Fruit fly (Drosophila melanogaster): ENCODE results near the gene Ho.

Ho gene

DNA sequence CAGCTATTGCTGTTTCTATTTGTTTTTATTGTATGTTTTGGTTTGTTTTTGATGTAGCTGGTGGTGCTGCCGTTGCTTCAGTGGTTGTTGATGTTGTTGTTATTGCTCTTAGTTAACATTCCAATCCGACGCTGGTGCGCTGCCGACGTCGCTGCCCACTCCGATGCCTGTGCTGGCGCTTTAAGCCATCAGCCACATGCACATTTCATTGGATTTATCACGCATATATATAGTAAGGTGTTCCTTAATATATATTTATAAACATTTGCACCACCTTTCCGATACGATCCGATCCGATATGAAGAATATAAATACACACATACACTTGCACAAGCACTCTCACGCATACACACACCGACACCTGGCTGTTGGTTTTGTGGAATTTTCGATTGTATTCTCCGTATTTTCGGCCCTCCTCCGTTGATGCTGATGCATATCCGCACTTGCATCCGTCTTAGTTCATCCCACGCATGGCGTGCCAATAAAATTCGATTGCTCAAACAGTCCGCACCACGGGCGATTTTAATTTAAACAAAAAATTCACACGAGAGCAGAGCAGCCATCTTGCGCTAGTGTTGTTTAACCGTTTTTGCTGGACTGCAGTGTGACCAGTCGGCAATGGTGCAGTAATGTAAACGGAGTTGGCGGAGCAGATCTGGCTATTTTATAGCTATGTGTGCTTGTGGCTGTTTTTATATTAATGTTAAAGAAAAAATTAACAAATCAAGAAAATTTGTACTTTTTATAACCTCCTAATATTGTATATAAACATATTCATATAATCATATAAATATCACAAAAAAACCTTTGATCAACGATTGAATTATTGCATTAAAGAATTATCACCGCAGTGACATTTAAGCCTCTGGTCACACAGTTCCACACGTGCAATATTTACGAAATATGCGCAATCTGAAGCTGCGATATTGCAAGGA is 29.2 kb upstream of the Ho start, which contains the start of the genes Csk and Elp1 (continued):
- TF ChIP-seq luna (GFP tag; optimal IDR thresholded peaks at IDR 0.05): no peak
- TF ChIP-seq stwl (tag; optimal IDR thresholded peaks at IDR 0.05): peak; percentile 97
- no peak for TF ChIP-seq sens-2 (GFP tag; IDR thresholded peaks at IDR 0.05)
- no peak for TF ChIP-seq chif (GFP tag; optimal IDR thresholded peaks at IDR 0.05)
- TF ChIP-seq lilli (GFP tag; optimal IDR thresholded peaks at IDR 0.05): peak; percentile 55
- peak; percentile 45 for TF ChIP-seq Ptx1 (GFP tag; IDR thresholded peaks at IDR 0.05)
- peak; percentile 12 for TF ChIP-seq CG31388 (GFP tag; optimal IDR thresholded peaks at IDR 0.05)
- TF ChIP-seq hbn (GFP tag; IDR thresholded peaks at IDR 0.05; ENCODE audit: partially characterized antibody): no peak
- no peak for TF ChIP-seq CG11093 (GFP tag; IDR thresholded peaks at IDR 0.05)
- TF ChIP-seq CG16815 (GFP tag; optimal IDR thresholded peaks at IDR 0.05): peak; percentile 31
- TF ChIP-seq salm (tag; optimal IDR thresholded peaks at IDR 0.05): no peak
- peak; percentile 51 for TF ChIP-seq CG18262 (tag; optimal IDR thresholded peaks at IDR 0.05)
- TF ChIP-seq Xrp1 (GFP tag; IDR thresholded peaks at IDR 0.05): peak; percentile 56; the same call in 1 of the 2 replicates
- TF ChIP-seq CG13287 (GFP tag; IDR thresholded peaks at IDR 0.05; ENCODE audit: partially characterized antibody): no peak; the same call in none of the 2 replicates
- TF ChIP-seq CG15601 (tag; optimal IDR thresholded peaks at IDR 0.05): peak; percentile 64
- no peak for TF ChIP-seq CG6689 (GFP tag; IDR thresholded peaks at IDR 0.05)
- 0 out of 2 replicates have a peak, but pooled peaks have one; percentile 12 for TF ChIP-seq ssp (GFP tag; IDR thresholded peaks at IDR 0.05)
- no peak for TF ChIP-seq klu (GFP tag; IDR thresholded peaks at IDR 0.05)
- TF ChIP-seq schlank (tag; optimal IDR thresholded peaks at IDR 0.05): no peak
- peak; percentile 81 for TF ChIP-seq pzg (GFP tag; optimal IDR thresholded peaks at IDR 0.05)
- no peak for TF ChIP-seq Camta (GFP tag; optimal IDR thresholded peaks at IDR 0.05)
- peak; percentile 19 for TF ChIP-seq zen (tag; optimal IDR thresholded peaks at IDR 0.05)
- peak; percentile 24; the same call in 1 of the 3 replicates for TF ChIP-seq jigr1 (GFP tag; IDR thresholded peaks at IDR 0.05)
- TF ChIP-seq corto (GFP tag; optimal IDR thresholded peaks at IDR 0.05): no peak
- TF ChIP-seq fd96Cb (tag; optimal IDR thresholded peaks at IDR 0.05): peak; percentile 7
- TF ChIP-seq CG15514 (GFP tag; optimal IDR thresholded peaks at IDR 0.05): peak; percentile 74
- no peak for TF ChIP-seq lov (optimal IDR thresholded peaks at IDR 0.05)
- TF ChIP-seq lov (GFP tag; IDR thresholded peaks at IDR 0.05): no peak
- peak; percentile 21 for TF ChIP-seq CG11723 (GFP tag; optimal IDR thresholded peaks at IDR 0.05)
- TF ChIP-seq Adf1 (GFP tag; IDR thresholded peaks at IDR 0.05): peak; percentile 74
- peak; percentile 30; the same call in 1 of the 2 replicates for TF ChIP-seq Bgb (GFP tag; IDR thresholded peaks at IDR 0.05; ENCODE audit: partially characterized antibody)
- TF ChIP-seq onecut (GFP tag; IDR thresholded peaks at IDR 0.05): no peak; the same call in 1 of the 2 replicates
- peak; percentile 12 for TF ChIP-seq lbe (GFP tag; optimal IDR thresholded peaks at IDR 0.05)
- peak; percentile 40 to 51 for TF ChIP-seq Hr51 (GFP tag; optimal IDR thresholded peaks at IDR 0.05)
- no peak for TF ChIP-seq oc (tag; optimal IDR thresholded peaks at IDR 0.05)
- 0 out of 3 replicates have a peak, but pooled peaks have one; percentile 54 for TF ChIP-seq CG11456 (GFP tag; IDR thresholded peaks at IDR 0.05)
- no peak for TF ChIP-seq CTCF (GFP tag; optimal IDR thresholded peaks at IDR 0.05)
- TF ChIP-seq Lpt (GFP tag; optimal IDR thresholded peaks at IDR 0.05): no peak
- TF ChIP-seq CG14441 (GFP tag; IDR thresholded peaks at IDR 0.05): peak; percentile 44; the same call in 1 of the 2 replicates
- no peak for TF ChIP-seq CG7963 (GFP tag; IDR thresholded peaks at IDR 0.05; ENCODE audit: partially characterized antibody)
- TF ChIP-seq CG4854 (GFP tag; optimal IDR thresholded peaks at IDR 0.05): peak; percentile 16
- no peak for TF ChIP-seq Mes4 (GFP tag; optimal IDR thresholded peaks at IDR 0.05)
- TF ChIP-seq CG10462 (GFP tag; optimal IDR thresholded peaks at IDR 0.05): no peak
- no peak for TF ChIP-seq en (GFP tag; optimal IDR thresholded peaks at IDR 0.05)
- peak; percentile 43; the same call in 1 of the 2 replicates for TF ChIP-seq CG32767 (GFP tag; IDR thresholded peaks at IDR 0.05)
- peak; percentile 33; the same call in 1 of the 2 replicates for TF ChIP-seq CG6272 (GFP tag; IDR thresholded peaks at IDR 0.05)
- TF ChIP-seq CG30431 (GFP tag; optimal IDR thresholded peaks at IDR 0.05): peak; percentile 26
- peak; percentile 85 for TF ChIP-seq CG14710 (tag; optimal IDR thresholded peaks at IDR 0.05)
- TF ChIP-seq nerfin-2 (GFP tag; IDR thresholded peaks at IDR 0.05; ENCODE audit: partially characterized antibody): no peak
